Worm (Caenorhabditis elegans) whole organism, young adult: ENCODE data around the gene ZK662.2.

ENCODE experiments used
- F37B4.10 ChIP-seq: fragments of 200-800 bp; sonication (Bioruptor generic); IDR thresholded peaks from 2 replicates; pipeline ENCODE4 v1.3.6; 2022; ENCODE audit warnings: missing genetic modification characterization, missing compliant biosample characterization
- Y53F4B.3 ChIP-seq: fragments of 200-800 bp; sonication (Bioruptor generic); IDR thresholded peaks from 2 replicates; pipeline ENCODE4 v1.3.6; 2022; ENCODE audit warnings: missing genetic modification reagents, missing genetic modification characterization, missing compliant biosample characterization
- bed-1 ChIP-seq: fragments of 200-800 bp; sonication (Bioruptor generic); IDR thresholded peaks from 2 replicates; pipeline ENCODE4 v1.3.6; 2022; ENCODE audit warnings: missing genetic modification reagents, missing genetic modification characterization, missing compliant biosample characterization
- egl-18 ChIP-seq: fragments of 200-800 bp; sonication (Bioruptor generic); IDR thresholded peaks from 2 replicates; pipeline ENCODE4 v1.3.6; 2022; ENCODE audit warnings: missing genetic modification reagents, missing genetic modification characterization, missing compliant biosample characterization
- ekl-4 ChIP-seq: fragments of 200-800 bp; sonication (Bioruptor generic); IDR thresholded peaks from 2 replicates; pipeline ENCODE4 v1.3.6; 2022; ENCODE audit warnings: missing genetic modification reagents, missing genetic modification characterization, missing compliant biosample characterization
- let-607 ChIP-seq, 2 experiments: fragments of 200-800 bp in 1 of 2; sonication (Bioruptor generic) in 1 of 2; sonication (generic microtip) in 1 of 2; optimal IDR thresholded peaks; 2 replicates each; lab custom pipeline; 2016 to 2018; ENCODE audit warnings: mild to moderate bottlenecking in 2 of 2, missing compliant biosample characterization in 2 of 2, missing genetic modification characterization in 2 of 2, moderate library complexity in 2 of 2, missing genotype in 1 of 2
- madf-3 ChIP-seq: fragments of 200-800 bp; sonication (Bioruptor generic); IDR thresholded peaks from 2 replicates; pipeline ENCODE4 v1.3.6; 2022; ENCODE audit warnings: missing genetic modification reagents, missing genetic modification characterization, missing compliant biosample characterization
- mel-28 ChIP-seq: sonication (generic microtip); optimal IDR thresholded peaks from 2 replicates; lab custom pipeline; 2016; ENCODE audit warnings: borderline replicate concordance, mild to moderate bottlenecking, missing genetic modification characterization, missing compliant biosample characterization
- nfyb-1 ChIP-seq: fragments of 200-800 bp; sonication (Bioruptor generic); IDR thresholded peaks from 2 replicates; pipeline ENCODE4 v1.3.6; 2022; ENCODE audit warnings: missing genetic modification reagents, missing genetic modification characterization, missing compliant biosample characterization
- nhr-90 ChIP-seq: sonication (generic microtip); optimal IDR thresholded peaks from 2 replicates; lab custom pipeline; 2016; ENCODE audit warnings: missing genotype, mild to moderate bottlenecking, missing genetic modification characterization, missing compliant biosample characterization
- xnd-1 ChIP-seq: sonication (generic microtip); optimal IDR thresholded peaks from 2 replicates; lab custom pipeline; 2016; ENCODE audit warnings: missing genotype, missing genetic modification reagents, missing genetic modification characterization, missing compliant biosample characterization
- zim-3 ChIP-seq: sonication (generic microtip); optimal IDR thresholded peaks from 2 replicates; lab custom pipeline; 2017; ENCODE audit warnings: mild to moderate bottlenecking, missing genetic modification characterization, moderate library complexity, missing compliant biosample characterization

DNA sequence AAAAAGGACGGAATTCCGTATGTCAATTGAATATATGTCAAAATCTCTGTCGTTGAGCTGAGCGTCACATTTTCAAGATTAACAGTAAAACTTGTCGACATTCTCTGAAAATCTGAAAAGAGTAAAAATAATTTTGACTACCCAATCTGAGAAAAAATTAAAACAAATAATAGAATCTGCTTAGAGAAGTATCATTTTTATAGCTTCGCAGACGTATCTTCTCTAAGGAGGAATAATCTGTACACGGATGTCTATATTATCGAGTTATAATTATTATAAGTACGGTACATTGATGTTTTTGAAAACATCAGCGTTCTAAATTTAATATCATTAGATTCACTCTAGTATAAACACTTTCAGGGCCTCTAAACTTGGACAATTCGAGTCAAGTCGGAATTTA, 44.0 kb downstream of the ZK662.2 start, which contains the start of gene srg-64:
- TF ChIP-seq bed-1 (GFP tag; lab: Robert Waterston, UW): no peak
- TF ChIP-seq nhr-90 (tag; lab: Kevin White, UChicago): no peak
- no peak for TF ChIP-seq xnd-1 (tag; lab: Kevin White, UChicago)
- TF ChIP-seq madf-3 (GFP tag; lab: Robert Waterston, UW): no peak
- TF ChIP-seq nfyb-1 (GFP tag; lab: Robert Waterston, UW): no peak
- TF ChIP-seq egl-18 (GFP tag; lab: Robert Waterston, UW): no peak
- no peak for TF ChIP-seq ekl-4 (GFP tag; lab: Robert Waterston, UW)
- TF ChIP-seq mel-28: no peak
- TF ChIP-seq F37B4.10: no peak
- no peak for TF ChIP-seq let-607 (tag; optimal IDR thresholded peaks at IDR 0.05; lab: Kevin White, UChicago)
- TF ChIP-seq zim-3 (tag; lab: Kevin White, UChicago): no peak
- TF ChIP-seq Y53F4B.3 (GFP tag; lab: Robert Waterston, UW): no peak
